Worm (Caenorhabditis elegans) whole organism, L4/young adult: ENCODE measurements around the gene pfkb-1.2.

ENCODE experiments used
- W03F9.2 ChIP-seq: fragments of 150-350 bp; optimal IDR thresholded peaks from 2 replicates; lab custom pipeline; 2014; ENCODE audit warnings: missing biosample characterization, missing genetic modification characterization
- dao-5 ChIP-seq: sonication (generic microtip); optimal IDR thresholded peaks from 2 replicates; lab custom pipeline; 2016; ENCODE audit warnings: missing genotype, missing genetic modification characterization, moderate library complexity, missing compliant biosample characterization
- him-1 ChIP-seq: sonication (generic microtip); optimal IDR thresholded peaks from 2 replicates; lab custom pipeline; 2016; ENCODE audit warnings: missing genotype, missing genetic modification reagents, missing genetic modification characterization, missing compliant biosample characterization

Gene pfkb-1.2

ce11 chrIV:5941236-5941976 lies at the start of gene pfkb-1.2:
TSS of gene pfkb-1.2 (plus strand) at chrIV:5941926.
- TF ChIP-seq dao-5 (tag; lab: Kevin White, UChicago), result no peak
- no peak for TF ChIP-seq him-1 (tag; lab: Kevin White, UChicago)
- no peak for TF ChIP-seq W03F9.2 (tag; lab: Kevin White, UChicago)

- no peak for TF ChIP-seq him-1 (tag; lab: Kevin White, UChicago)
- no peak for TF ChIP-seq dao-5 (tag; lab: Kevin White, UChicago)
- TF ChIP-seq W03F9.2 (tag; lab: Kevin White, UChicago), result no peak
Observed at ce11 chrIV:5895190-5895589, 46.5 kb upstream of the pfkb-1.2 start, which contains the start of gene nspb-6. TSS of gene nspb-6 (plus strand) at chrIV:5895490.

ce11 chrIV:5896341-5896740 lies 45.4 kb upstream of the pfkb-1.2 start, which contains the start of gene pck-3:
TSS of gene pck-3 (plus strand) at chrIV:5896641.
- TF ChIP-seq W03F9.2 (tag; lab: Kevin White, UChicago) (no peak), dao-5 (tag; lab: Kevin White, UChicago) (no peak), him-1 (tag; lab: Kevin White, UChicago) (no peak)

ce11 chrIV:5902730-5903129 lies 39.0 kb upstream of the pfkb-1.2 start:
- TF ChIP-seq dao-5 (tag; lab: Kevin White, UChicago), result no peak
- TF ChIP-seq W03F9.2 (tag; lab: Kevin White, UChicago), result no peak
- no peak for TF ChIP-seq him-1 (tag; lab: Kevin White, UChicago)

- TF ChIP-seq him-1 (tag; lab: Kevin White, UChicago) (no peak), dao-5 (tag; lab: Kevin White, UChicago) (no peak), W03F9.2 (tag; lab: Kevin White, UChicago) (no peak)
Observed at ce11 chrIV:5903305-5903778, 38.4 kb upstream of the pfkb-1.2 start, which contains the start of gene H04M03.12. TSS of gene H04M03.12 (minus strand) at chrIV:5903355.

- no peak for TF ChIP-seq W03F9.2 (tag; lab: Kevin White, UChicago)
- TF ChIP-seq dao-5 (tag; lab: Kevin White, UChicago), result no peak
- no peak for TF ChIP-seq him-1 (tag; lab: Kevin White, UChicago)
Observed at ce11 chrIV:5915152-5915551, 26.6 kb upstream of the pfkb-1.2 start.

- TF ChIP-seq him-1 (tag; lab: Kevin White, UChicago) (no peak), dao-5 (tag; lab: Kevin White, UChicago) (no peak), W03F9.2 (tag; lab: Kevin White, UChicago) (no peak)
Observed at ce11 chrIV:5917026-5917425, 24.7 kb upstream of the pfkb-1.2 start, which contains the start of gene dhhc-13. TSS of gene dhhc-13 (plus strand) at chrIV:5917326.

ce11 chrIV:5923112-5923511 lies 18.6 kb upstream of the pfkb-1.2 start:
- TF ChIP-seq dao-5 (tag; lab: Kevin White, UChicago) (no peak), him-1 (tag; lab: Kevin White, UChicago) (no peak), W03F9.2 (tag; lab: Kevin White, UChicago) (no peak)

- TF ChIP-seq dao-5 (tag; lab: Kevin White, UChicago) (no peak), W03F9.2 (tag; lab: Kevin White, UChicago) (no peak), him-1 (tag; lab: Kevin White, UChicago) (no peak)
Observed at ce11 chrIV:5924241-5924640, 17.5 kb upstream of the pfkb-1.2 start.

ce11 chrIV:5926643-5927042 lies 15.1 kb upstream of the pfkb-1.2 start:
- TF ChIP-seq him-1 (tag; lab: Kevin White, UChicago) (no peak), dao-5 (tag; lab: Kevin White, UChicago) (no peak), W03F9.2 (tag; lab: Kevin White, UChicago) (no peak)

- no peak for TF ChIP-seq dao-5 (tag; lab: Kevin White, UChicago)
- TF ChIP-seq him-1 (tag; lab: Kevin White, UChicago), result no peak
- TF ChIP-seq W03F9.2 (tag; lab: Kevin White, UChicago), result no peak
Observed at ce11 chrIV:5927805-5928204, 13.9 kb upstream of the pfkb-1.2 start.

ce11 chrIV:5928957-5929356 lies 12.8 kb upstream of the pfkb-1.2 start:
- TF ChIP-seq W03F9.2 (tag; lab: Kevin White, UChicago), result no peak

ce11 chrIV:5930345-5930744 lies 11.4 kb upstream of the pfkb-1.2 start, which contains the start of gene lin-33:
TSS of gene lin-33 (plus strand) at chrIV:5930645.
- no peak for TF ChIP-seq him-1 (tag; lab: Kevin White, UChicago)
- no peak for TF ChIP-seq dao-5 (tag; lab: Kevin White, UChicago)
- TF ChIP-seq W03F9.2 (tag; lab: Kevin White, UChicago), result no peak

ce11 chrIV:5934046-5934445 lies 7.7 kb upstream of the pfkb-1.2 start, which contains the start of gene H32C10.1:
TSS of gene H32C10.1 (plus strand) at chrIV:5934346.
- TF ChIP-seq him-1 (tag; lab: Kevin White, UChicago) (no peak), dao-5 (tag; lab: Kevin White, UChicago) (no peak), W03F9.2 (tag; lab: Kevin White, UChicago) (no peak)
